Worm (Caenorhabditis elegans) whole organism, midembryonic: ENCODE data around the gene otub-1.
"Not testable (repeated sequence)": the region's sequence is repeated elsewhere in the genome, so short reads cannot be mapped to it uniquely, and the experiment has no call there.

ENCODE experiments used
- T22C8.4 ChIP-seq: fragments of 200-800 bp; sonication (Bioruptor generic); IDR thresholded peaks from 2 replicates; pipeline ENCODE4 v1.3.6; 2022; ENCODE audit warnings: missing genetic modification characterization, missing compliant biosample characterization
- cog-1 ChIP-seq: sonication (generic microtip); optimal IDR thresholded peaks from 2 replicates; lab custom pipeline; 2016; ENCODE audit warnings: missing genetic modification characterization, missing compliant biosample characterization
- flt-1 ChIP-seq: fragments of 200-800 bp; sonication (Bioruptor generic); IDR thresholded peaks from 2 replicates; pipeline ENCODE4 v1.3.6; 2022; ENCODE audit warnings: missing genetic modification characterization, missing compliant biosample characterization
- klf-2 ChIP-seq: fragments of 200-800 bp; sonication (Bioruptor generic); conservative IDR thresholded peaks from 2 replicates; pipeline ENCODE4 v1.3.6; 2022; ENCODE audit warnings: missing genetic modification reagents, missing genetic modification characterization, missing compliant biosample characterization
- med-1 ChIP-seq: sonication (generic microtip); optimal IDR thresholded peaks from 2 replicates; lab custom pipeline; 2017; ENCODE audit warnings: missing genetic modification characterization, mild to moderate bottlenecking, missing compliant biosample characterization, antibody characterized with exemption, missing genetic modification reagents; ENCODE audit not compliant: insufficient read depth
- ref-1 ChIP-seq: fragments of 200-800 bp; sonication (Bioruptor generic); conservative IDR thresholded peaks from 2 replicates; pipeline ENCODE4 v1.3.6; 2022; ENCODE audit warnings: missing genetic modification reagents, missing genetic modification characterization, missing compliant biosample characterization
- tab-1 ChIP-seq: fragments of 200-800 bp; sonication (Bioruptor generic); IDR thresholded peaks from 2 replicates; pipeline ENCODE4 v1.3.6; 2022; ENCODE audit warnings: missing genetic modification characterization, missing compliant biosample characterization
- ztf-23 ChIP-seq: fragments of 200-800 bp; sonication (Bioruptor generic); IDR thresholded peaks from 2 replicates; pipeline ENCODE4 v1.3.6; 2022; ENCODE audit warnings: missing genetic modification reagents, missing genetic modification characterization, missing compliant biosample characterization
- ztf-29 ChIP-seq: fragments of 200-800 bp; sonication (Bioruptor generic); IDR thresholded peaks from 2 replicates; pipeline ENCODE4 v1.3.6; 2022; ENCODE audit warnings: missing genetic modification reagents, missing genetic modification characterization, missing compliant biosample characterization

otub-1 gene

ce11 chrV:15065837-15066348, at the start of gene otub-1:
Gene otub-1 (plus strand): TSS chrV:15066298.
- TF ChIP-seq klf-2 (GFP tag; lab: Robert Waterston, UW) (no peak), ztf-29 (GFP tag; lab: Robert Waterston, UW) (no peak), tab-1 (GFP tag; lab: Robert Waterston, UW) (no peak), flt-1 (GFP tag; lab: Robert Waterston, UW) (no peak)

ce11 chrV:15016795-15017429, 49.2 kb upstream of the otub-1 start:
- no peak for TF ChIP-seq ztf-29 (GFP tag; lab: Robert Waterston, UW)
- no peak for TF ChIP-seq ref-1
- TF ChIP-seq T22C8.4 (GFP tag; lab: Robert Waterston, UW): no peak
- TF ChIP-seq ztf-23: no peak
- TF ChIP-seq tab-1 (GFP tag; lab: Robert Waterston, UW): no peak
- TF ChIP-seq med-1 (GFP tag; lab: Kevin White, UChicago): no peak
- TF ChIP-seq flt-1 (GFP tag; lab: Robert Waterston, UW): no peak
- no peak for TF ChIP-seq klf-2 (GFP tag; lab: Robert Waterston, UW)
- no peak for TF ChIP-seq cog-1 (tag; lab: Kevin White, UChicago)

DNA sequence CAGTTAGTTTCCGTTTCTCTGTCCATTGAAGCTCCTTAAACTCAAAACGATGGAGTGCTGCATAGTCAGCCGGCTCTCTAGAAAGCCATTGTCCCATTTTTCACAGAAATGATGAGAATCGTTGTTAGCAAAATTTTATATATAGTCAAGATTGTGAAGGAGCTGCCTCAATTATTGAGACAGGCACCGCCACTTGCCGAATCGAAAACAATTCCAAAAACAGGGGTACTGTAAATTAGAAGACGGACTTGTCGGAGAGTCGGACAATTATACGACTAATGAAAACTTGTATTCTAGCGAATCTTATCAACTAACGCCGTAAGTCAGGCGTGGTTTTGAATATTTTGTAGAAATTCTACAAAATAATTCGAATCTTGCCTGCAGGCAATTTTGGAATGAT, 45.9 kb upstream of the otub-1 start, which contains the start of gene F14H8.2:
F14H8.2 (minus strand) TSS at position 101 of the 400 bp plus-strand sequence.
- TF ChIP-seq cog-1 (tag; lab: Kevin White, UChicago): no peak
- no peak for TF ChIP-seq T22C8.4 (GFP tag; lab: Robert Waterston, UW)
- TF ChIP-seq ztf-23: no peak
- no peak for TF ChIP-seq ztf-29 (GFP tag; lab: Robert Waterston, UW)
- TF ChIP-seq ref-1: no peak
- no peak for TF ChIP-seq klf-2 (GFP tag; lab: Robert Waterston, UW)
- no peak for TF ChIP-seq med-1 (GFP tag; lab: Kevin White, UChicago)
- TF ChIP-seq flt-1 (GFP tag; lab: Robert Waterston, UW): no peak
- TF ChIP-seq tab-1 (GFP tag; lab: Robert Waterston, UW): no peak

- TF ChIP-seq ztf-29 (GFP tag; lab: Robert Waterston, UW) (no peak), ztf-23 (no peak), flt-1 (GFP tag; lab: Robert Waterston, UW) (no peak), ref-1 (no peak)
These were observed 45.4 kb upstream of the otub-1 start, which contains the start of gene F14H8.5 for ce11 chrV:15020732-15021131. Gene F14H8.5 (plus strand): TSS chrV:15021032.

DNA sequence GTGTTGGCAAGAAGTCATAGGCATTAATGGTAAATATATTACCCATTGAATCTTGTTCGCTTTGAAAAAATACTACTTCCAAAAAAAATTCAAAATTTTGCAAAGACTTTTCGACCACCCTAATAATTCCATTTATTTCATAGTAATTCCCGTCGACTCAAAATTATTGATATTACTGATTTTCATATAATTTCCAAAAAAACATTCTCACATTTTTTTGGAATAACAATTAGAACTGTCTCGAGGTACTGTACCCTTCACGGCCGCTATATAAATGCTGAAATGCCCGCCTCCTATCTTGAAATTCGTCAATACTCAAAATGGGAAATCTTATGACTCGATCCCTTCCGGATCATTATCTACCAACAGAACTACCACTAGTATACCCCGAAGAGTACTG, 42.6 kb upstream of the otub-1 start, which contains the start of gene F14H8.4:
F14H8.4 (plus strand) TSS at position 301 of the 400 bp plus-strand sequence.
- no peak for TF ChIP-seq klf-2 (GFP tag; lab: Robert Waterston, UW)
- TF ChIP-seq ztf-29 (GFP tag; lab: Robert Waterston, UW): no peak
- no peak for TF ChIP-seq cog-1 (tag; lab: Kevin White, UChicago)
- no peak for TF ChIP-seq ref-1
- TF ChIP-seq tab-1 (GFP tag; lab: Robert Waterston, UW): no peak
- TF ChIP-seq ztf-23: no peak
- TF ChIP-seq T22C8.4 (GFP tag; lab: Robert Waterston, UW): no peak
- no peak for TF ChIP-seq flt-1 (GFP tag; lab: Robert Waterston, UW)
- TF ChIP-seq med-1 (GFP tag; lab: Kevin White, UChicago): no peak

ce11 chrV:15028896-15029519, 37.1 kb upstream of the otub-1 start, which contains the start of gene F14H8.8:
Gene F14H8.8 (plus strand): TSS chrV:15029469.
- TF ChIP-seq ztf-23 (no peak), flt-1 (GFP tag; lab: Robert Waterston, UW) (no peak), ztf-29 (GFP tag; lab: Robert Waterston, UW) (no peak), klf-2 (GFP tag; lab: Robert Waterston, UW) (no peak), tab-1 (GFP tag; lab: Robert Waterston, UW) (no peak), T22C8.4 (GFP tag; lab: Robert Waterston, UW) (no peak), med-1 (GFP tag; lab: Kevin White, UChicago) (no peak), cog-1 (tag; lab: Kevin White, UChicago) (no peak), ref-1 (no peak)

DNA sequence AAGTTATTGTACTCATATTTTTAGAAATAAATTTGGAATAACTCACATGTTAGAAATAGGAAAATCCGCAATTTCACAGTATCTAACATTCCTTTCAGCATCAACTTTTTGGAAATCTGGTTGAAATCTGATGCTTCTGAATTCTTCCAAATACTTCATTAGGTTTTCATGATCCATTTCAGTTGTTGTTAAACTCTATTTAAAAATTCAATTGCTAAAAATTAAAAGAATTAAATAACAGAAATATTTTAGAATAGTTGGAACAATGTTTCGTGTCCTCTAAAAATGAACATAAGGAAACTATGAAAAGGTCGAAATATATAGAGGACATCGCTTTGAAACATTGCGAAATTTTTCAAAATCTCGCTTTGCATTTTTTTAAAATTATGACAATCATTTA, 34.7 kb upstream of the otub-1 start, which contains the start of gene cng-1:
cng-1 (minus strand) TSS at position 101 of the 400 bp plus-strand sequence.
- not testable (repeated sequence) for TF ChIP-seq cog-1 (tag; lab: Kevin White, UChicago); ref-1; tab-1 (GFP tag; lab: Robert Waterston, UW)

- TF ChIP-seq flt-1 (GFP tag; lab: Robert Waterston, UW); klf-2 (GFP tag; lab: Robert Waterston, UW); ztf-23: not testable (repeated sequence)
These were observed 29.3 kb upstream of the otub-1 start, which contains the start of gene melo-3 for ce11 chrV:15036769-15037168. Gene melo-3 (minus strand): TSS chrV:15036869.

- TF ChIP-seq ztf-29 (GFP tag; lab: Robert Waterston, UW) (no peak), med-1 (GFP tag; lab: Kevin White, UChicago) (no peak)
These were observed 18.0 kb upstream of the otub-1 start, which contains the start of gene sdc-3 for ce11 chrV:15048107-15048506. Gene sdc-3 (minus strand): TSS chrV:15048207.

- TF ChIP-seq ztf-29 (GFP tag; lab: Robert Waterston, UW) (no peak), ref-1 (no peak), klf-2 (GFP tag; lab: Robert Waterston, UW) (no peak), tab-1 (GFP tag; lab: Robert Waterston, UW) (no peak), ztf-23 (no peak), flt-1 (GFP tag; lab: Robert Waterston, UW) (no peak), med-1 (GFP tag; lab: Kevin White, UChicago) (no peak), cog-1 (tag; lab: Kevin White, UChicago) (no peak), T22C8.4 (GFP tag; lab: Robert Waterston, UW) (no peak)
These were observed 14.4 kb upstream of the otub-1 start for ce11 chrV:15051720-15052119.
